Fruit fly (Drosophila melanogaster): ENCODE results near the gene Cbp80.

DNA sequence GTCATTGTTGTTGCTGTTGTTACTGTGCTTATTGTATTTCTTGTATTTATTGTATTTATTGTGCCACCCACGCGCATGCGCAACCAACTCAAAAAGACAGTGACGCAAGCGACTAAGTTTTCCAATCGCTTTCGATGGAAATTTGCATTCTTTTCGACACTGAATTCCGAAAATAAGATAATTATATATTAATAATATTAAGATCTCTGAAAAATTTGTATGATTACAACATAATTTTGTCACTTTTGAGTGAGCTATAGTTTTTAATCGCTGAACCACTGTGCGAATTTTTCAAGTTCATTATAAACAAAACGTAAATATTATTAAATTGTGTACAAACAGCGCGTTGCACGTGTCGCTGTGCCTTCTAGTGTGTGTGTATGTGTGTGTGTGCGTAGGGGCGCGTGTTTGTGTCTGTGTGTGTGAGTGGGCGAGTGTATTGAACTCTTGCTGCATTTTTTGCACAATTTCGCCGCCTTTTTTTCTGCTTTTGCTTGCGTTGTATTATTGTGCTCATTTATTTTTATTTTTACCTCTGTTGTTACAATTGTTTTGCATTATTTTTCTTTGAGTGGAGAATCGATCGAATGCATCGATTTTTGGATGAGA is 34.0 kb upstream of the Cbp80 start:
- TF ChIP-seq psq (optimal IDR thresholded peaks at IDR 0.05) (no peak), h (optimal IDR thresholded peaks at IDR 0.05) (no peak), Myc (optimal IDR thresholded peaks at IDR 0.05) (no peak), insv (optimal IDR thresholded peaks at IDR 0.05) (no peak), ttk (optimal IDR thresholded peaks at IDR 0.05) (no peak), Sin3A (optimal IDR thresholded peaks at IDR 0.05) (no peak)

Data from Kc167 (cell line).